Fruit fly (Drosophila melanogaster): ENCODE results near the gene Coprox.

Coprox gene

DNA sequence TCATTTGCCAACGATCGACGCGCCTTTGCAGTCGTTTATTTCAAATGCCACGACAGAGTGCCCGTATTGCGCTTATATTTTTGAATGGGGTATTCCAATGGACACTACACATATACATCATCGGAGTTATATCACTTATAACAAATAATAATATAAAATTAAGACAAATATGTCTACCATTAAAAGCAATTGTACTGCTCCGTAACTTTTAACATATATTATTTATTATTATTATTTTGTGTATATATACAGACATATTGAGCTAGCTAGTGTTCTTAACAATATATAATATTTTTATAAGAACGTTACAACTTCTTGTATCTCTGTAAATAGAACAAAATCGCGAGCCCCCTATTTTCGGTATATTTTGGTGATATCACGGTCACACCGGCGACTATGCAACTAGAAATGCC lies at the start of gene Coprox, which contains the start of gene sip2 (continued):
- peak; percentile 50 for TF ChIP-seq CG12942 (GFP tag; optimal IDR thresholded peaks at IDR 0.05)
- peak; percentile 80 for TF ChIP-seq trem (tag; optimal IDR thresholded peaks at IDR 0.05)
- TF ChIP-seq dpn (GFP tag; optimal IDR thresholded peaks at IDR 0.05): peak in 1 of 2 experiments; percentile 71
- no peak for TF ChIP-seq so (GFP tag; IDR thresholded peaks at IDR 0.05)
- TF ChIP-seq CG17328 (GFP tag; IDR thresholded peaks at IDR 0.05): 0 out of 2 replicates have a peak, but pooled peaks have one; percentile 24
- TF ChIP-seq kah (GFP tag; optimal IDR thresholded peaks at IDR 0.05): peak; percentile 14
- TF ChIP-seq amos (GFP tag; IDR thresholded peaks at IDR 0.05; ENCODE audit: partially characterized antibody): no peak; the same call in 1 of the 2 replicates
- TF ChIP-seq CG2116 (GFP tag; optimal IDR thresholded peaks at IDR 0.05): peak; percentile 62
- TF ChIP-seq CG15601 (tag; optimal IDR thresholded peaks at IDR 0.05): peak; percentile 78
- TF ChIP-seq CG3065 (GFP tag; optimal IDR thresholded peaks at IDR 0.05): no peak
- peak; percentile 27 for TF ChIP-seq ewg (GFP tag; optimal IDR thresholded peaks at IDR 0.05)
- peak; percentile 88 for TF ChIP-seq CG12391 (tag; optimal IDR thresholded peaks at IDR 0.05)
- peak; percentile 6 for TF ChIP-seq CG10462 (GFP tag; optimal IDR thresholded peaks at IDR 0.05)
- peak; percentile 11 for TF ChIP-seq CG12219 (GFP tag; optimal IDR thresholded peaks at IDR 0.05)
- TF ChIP-seq Pdp1 (GFP tag; optimal IDR thresholded peaks at IDR 0.05): peak in 1 of 2 experiments; percentile 49
- TF ChIP-seq pros (GFP tag; optimal IDR thresholded peaks at IDR 0.05): no peak
- TF ChIP-seq Xbp1 (GFP tag; optimal IDR thresholded peaks at IDR 0.05): peak; percentile 69
- 0 out of 4 replicates have a peak, but pooled peaks have one; percentile 13 for TF ChIP-seq Dll (GFP tag; IDR thresholded peaks at IDR 0.05; ENCODE audit: partially characterized antibody)
- TF ChIP-seq sens (GFP tag): peak; percentile 62
- TF ChIP-seq CrebB (tag; optimal IDR thresholded peaks at IDR 0.05): peak; percentile 50
- peak; percentile 53 for TF ChIP-seq bcd (GFP tag; optimal IDR thresholded peaks at IDR 0.05)
- 0 out of 2 replicates have a peak, but pooled peaks have one; percentile 25 for TF ChIP-seq ttk (GFP tag; IDR thresholded peaks at IDR 0.05)
- TF ChIP-seq dysf (GFP tag; IDR thresholded peaks at IDR 0.05): peak; percentile 65
- no peak for TF ChIP-seq Gug (GFP tag; IDR thresholded peaks at IDR 0.05)
- TF ChIP-seq caup (GFP tag; optimal IDR thresholded peaks at IDR 0.05; ENCODE audit: severe bottlenecking): peak; percentile 50
- TF ChIP-seq CG9932 (GFP tag; IDR thresholded peaks at IDR 0.05): peak; percentile 71
- TF ChIP-seq CG12104 (GFP tag; optimal IDR thresholded peaks at IDR 0.05): peak; percentile 34
- TF ChIP-seq Trl (optimal IDR thresholded peaks at IDR 0.05): no peak
- TF ChIP-seq Trl (GFP tag; optimal IDR thresholded peaks at IDR 0.05): no peak
- no peak for TF ChIP-seq tio (GFP tag; optimal IDR thresholded peaks at IDR 0.05)
- TF ChIP-seq CG6689 (GFP tag; IDR thresholded peaks at IDR 0.05): peak; percentile 69
- peak; percentile 29 for TF ChIP-seq Usf (GFP tag; optimal IDR thresholded peaks at IDR 0.05)
- TF ChIP-seq CG18011 (GFP tag; optimal IDR thresholded peaks at IDR 0.05): peak; percentile 52
- peak; percentile 46 for TF ChIP-seq CG9215 (GFP tag; IDR thresholded peaks at IDR 0.05)
- peak; percentile 69 for TF ChIP-seq CG9437 (GFP tag; optimal IDR thresholded peaks at IDR 0.05)
- TF ChIP-seq CG10366 (GFP tag; IDR thresholded peaks at IDR 0.05): peak; percentile 39; the same call in 1 of the 2 replicates
- TF ChIP-seq CG32772 (GFP tag; IDR thresholded peaks at IDR 0.05): peak; percentile 55
- peak; percentile 17 for TF ChIP-seq cwo (GFP tag; optimal IDR thresholded peaks at IDR 0.05)
- no peak for TF ChIP-seq h (optimal IDR thresholded peaks at IDR 0.05)
- peak; percentile 77 for TF ChIP-seq dmrt11E (tag; optimal IDR thresholded peaks at IDR 0.05)
- 0 out of 2 replicates have a peak, but pooled peaks have one; percentile 46 for TF ChIP-seq CG14441 (GFP tag; IDR thresholded peaks at IDR 0.05)
- TF ChIP-seq slp2 (GFP tag; optimal IDR thresholded peaks at IDR 0.05): no peak
- TF ChIP-seq CG12769 (tag; optimal IDR thresholded peaks at IDR 0.05): no peak
- TF ChIP-seq CG13894 (tag; optimal IDR thresholded peaks at IDR 0.05): peak; percentile 73
- peak; percentile 74 for TF ChIP-seq Dek (tag; optimal IDR thresholded peaks at IDR 0.05)
- peak; percentile 35 for TF ChIP-seq CG8281 (tag; optimal IDR thresholded peaks at IDR 0.05)
- peak; percentile 64 for TF ChIP-seq zen (tag; optimal IDR thresholded peaks at IDR 0.05)
- TF ChIP-seq CG13424 (tag; optimal IDR thresholded peaks at IDR 0.05): peak; percentile 84
- no peak for TF ChIP-seq prd (optimal IDR thresholded peaks at IDR 0.05)
- peak; percentile 62 for TF ChIP-seq prd (GFP tag; IDR thresholded peaks at IDR 0.05)
- peak; percentile 87 for TF ChIP-seq Dp (GFP tag; optimal IDR thresholded peaks at IDR 0.05)
